Worm (Caenorhabditis elegans) whole organism, young adult: ENCODE results near the gene C09B9.2.
"Not testable (repeated sequence)": the region's sequence is repeated elsewhere in the genome, so short reads cannot be mapped to it uniquely, and the experiment has no call there.

ENCODE experiments used
- B0035.1 ChIP-seq: sonication (generic microtip); optimal IDR thresholded peaks from 2 replicates; lab custom pipeline; 2016; ENCODE audit warnings: missing genetic modification characterization, mild to moderate bottlenecking, missing compliant biosample characterization, missing genotype, missing genetic modification reagents
- C06A6.2 ChIP-seq: fragments of 200-800 bp; sonication (Bioruptor generic); conservative IDR thresholded peaks from 2 replicates; pipeline ENCODE4 v1.3.6; 2022; ENCODE audit warnings: missing genetic modification characterization, missing compliant biosample characterization
- F10E7.11 ChIP-seq: sonication (generic microtip); optimal IDR thresholded peaks from 2 replicates; lab custom pipeline; 2017; ENCODE audit warnings: mild to moderate bottlenecking, missing genetic modification characterization, moderate library complexity, missing compliant biosample characterization
- F22D6.2 ChIP-seq: sonication (generic microtip); optimal IDR thresholded peaks from 2 replicates; lab custom pipeline; 2016; ENCODE audit warnings: mild to moderate bottlenecking, missing genetic modification characterization, missing compliant biosample characterization
- F23B12.7 ChIP-seq: sonication (generic microtip); optimal IDR thresholded peaks from 2 replicates; lab custom pipeline; 2017; ENCODE audit warnings: missing genetic modification characterization, mild to moderate bottlenecking, missing compliant biosample characterization, antibody characterized with exemption, moderate library complexity; ENCODE audit not compliant: insufficient read depth
- F39B2.1 ChIP-seq: fragments of 200-800 bp; sonication (Bioruptor generic); IDR thresholded peaks from 2 replicates; pipeline ENCODE4 v1.3.6; 2022; ENCODE audit warnings: missing genetic modification reagents, missing genetic modification characterization, missing compliant biosample characterization
- F49E8.2 ChIP-seq: sonication (generic microtip); optimal IDR thresholded peaks from 3 replicates; lab custom pipeline; 2017; ENCODE audit warnings: missing genetic modification characterization, mild to moderate bottlenecking, missing compliant biosample characterization, antibody characterized with exemption, moderate library complexity; ENCODE audit not compliant: insufficient read depth
- F57A8.1 ChIP-seq: fragments of 200-800 bp; sonication (Bioruptor generic); optimal IDR thresholded peaks from 2 replicates; lab custom pipeline; 2018; ENCODE audit warnings: mild to moderate bottlenecking, missing genetic modification characterization, moderate library complexity, missing compliant biosample characterization
- Y56A3A.18 ChIP-seq: fragments of 200-800 bp; sonication (Bioruptor generic); IDR thresholded peaks from 2 replicates; pipeline ENCODE4 v1.3.6; 2022; ENCODE audit warnings: missing genetic modification reagents, missing genetic modification characterization, missing compliant biosample characterization
- Y95B8A.8 ChIP-seq: fragments of 200-800 bp; sonication (Bioruptor generic); IDR thresholded peaks from 2 replicates; pipeline ENCODE4 v1.3.6; 2022; ENCODE audit warnings: missing genetic modification reagents, missing genetic modification characterization, missing compliant biosample characterization
- akir-1 ChIP-seq: fragments of 200-800 bp; sonication (Bioruptor generic); optimal IDR thresholded peaks from 2 replicates; lab custom pipeline; 2018; ENCODE audit warnings: mild to moderate bottlenecking, missing genetic modification characterization, moderate library complexity, missing compliant biosample characterization
- ama-1 ChIP-seq, 3 experiments: fragments of 150-350 bp in 1 of 3; sonication (generic microtip) in 2 of 3; optimal IDR thresholded peaks; 2 replicates each; lab custom pipeline; 2014 to 2018; ENCODE audit warnings: missing biosample characterization in 2 of 3, missing genetic modification characterization in 2 of 3, missing genetic modification reagents in 2 of 3
- aptf-2 ChIP-seq: fragments of 200-800 bp; sonication (Bioruptor generic); conservative IDR thresholded peaks from 2 replicates; pipeline ENCODE4 v1.3.6; 2022; ENCODE audit warnings: missing genetic modification reagents, missing genetic modification characterization, missing compliant biosample characterization
- attf-5 ChIP-seq: fragments of 200-800 bp; sonication (Bioruptor generic); optimal IDR thresholded peaks from 2 replicates; lab custom pipeline; 2018; ENCODE audit warnings: mild to moderate bottlenecking, missing genetic modification characterization, missing compliant biosample characterization
- attf-6 ChIP-seq: fragments of 200-800 bp; sonication (Bioruptor generic); IDR thresholded peaks from 2 replicates; pipeline ENCODE4 v1.3.6; 2022; ENCODE audit warnings: missing genetic modification reagents, missing genetic modification characterization, missing compliant biosample characterization
- hmg-20 ChIP-seq: fragments of 200-800 bp; sonication (Bioruptor generic); IDR thresholded peaks from 2 replicates; pipeline ENCODE4 v1.3.6; 2022; ENCODE audit warnings: missing genetic modification reagents, missing genetic modification characterization, missing compliant biosample characterization
- lag-1 ChIP-seq: fragments of 200-800 bp; sonication (Bioruptor generic); IDR thresholded peaks from 2 replicates; pipeline ENCODE4 v1.3.6; 2022; ENCODE audit warnings: missing genetic modification reagents, missing genetic modification characterization, missing compliant biosample characterization
- let-607 ChIP-seq, 2 experiments: fragments of 200-800 bp in 1 of 2; sonication (Bioruptor generic) in 1 of 2; sonication (generic microtip) in 1 of 2; optimal IDR thresholded peaks; 2 replicates each; lab custom pipeline; 2016 to 2018; ENCODE audit warnings: mild to moderate bottlenecking in 2 of 2, missing compliant biosample characterization in 2 of 2, missing genetic modification characterization in 2 of 2, moderate library complexity in 2 of 2, missing genotype in 1 of 2
- lin-26 ChIP-seq: fragments of 200-800 bp; sonication (Bioruptor generic); IDR thresholded peaks from 2 replicates; pipeline ENCODE4 v1.3.6; 2022; ENCODE audit warnings: missing genetic modification reagents, missing genetic modification characterization, missing compliant biosample characterization
- lin-54 ChIP-seq: fragments of 200-800 bp; sonication (Bioruptor generic); optimal IDR thresholded peaks from 2 replicates; lab custom pipeline; 2018; ENCODE audit warnings: mild to moderate bottlenecking, missing genetic modification characterization, missing compliant biosample characterization
- madf-6 ChIP-seq: fragments of 200-800 bp; sonication (Bioruptor generic); IDR thresholded peaks from 2 replicates; pipeline ENCODE4 v1.3.6; 2022; ENCODE audit warnings: missing genetic modification reagents, missing genetic modification characterization, missing compliant biosample characterization
- nhr-120 ChIP-seq: fragments of 200-800 bp; sonication (Bioruptor generic); IDR thresholded peaks from 2 replicates; pipeline ENCODE4 v1.3.6; 2022; ENCODE audit warnings: missing genetic modification characterization, missing compliant biosample characterization
- pbrm-1 ChIP-seq: fragments of 200-800 bp; sonication (Bioruptor generic); IDR thresholded peaks from 2 replicates; pipeline ENCODE4 v1.3.6; 2022; ENCODE audit warnings: missing genetic modification reagents, missing genetic modification characterization, missing compliant biosample characterization
- rcor-1 ChIP-seq: fragments of 200-800 bp; sonication (Bioruptor generic); IDR thresholded peaks from 2 replicates; pipeline ENCODE4 v1.3.6; 2022; ENCODE audit warnings: missing genetic modification reagents, missing genetic modification characterization, missing compliant biosample characterization
- rec-8 ChIP-seq, 2 experiments: sonication (generic microtip); optimal IDR thresholded peaks; 2 replicates each; lab custom pipeline; 2016; ENCODE audit warnings: mild to moderate bottlenecking in 2 of 2, missing genetic modification characterization in 2 of 2, missing genetic modification reagents in 2 of 2, missing genotype in 2 of 2, missing biosample characterization in 1 of 2, missing compliant biosample characterization in 1 of 2, moderate library complexity in 1 of 2
- rpc-1 ChIP-seq, 2 experiments: fragments of 150-350 bp in 1 of 2; sonication (generic microtip) in 1 of 2; optimal IDR thresholded peaks; 2 replicates each; lab custom pipeline; 2014 to 2018; ENCODE audit warnings: missing biosample characterization in 1 of 2, missing genetic modification characterization in 1 of 2, missing genetic modification reagents in 1 of 2, missing genotype in 1 of 2
- snpc-1.3 ChIP-seq: sonication (generic microtip); optimal IDR thresholded peaks from 2 replicates; lab custom pipeline; 2017; ENCODE audit warnings: missing genetic modification characterization, mild to moderate bottlenecking, missing compliant biosample characterization, antibody characterized with exemption, moderate library complexity, missing genotype, missing genetic modification reagents; ENCODE audit not compliant: insufficient read depth
- somi-1 ChIP-seq: fragments of 200-800 bp; sonication (Bioruptor generic); optimal IDR thresholded peaks from 2 replicates; lab custom pipeline; 2018; ENCODE audit warnings: mild to moderate bottlenecking, missing genetic modification characterization, missing compliant biosample characterization
- sptf-2 ChIP-seq: fragments of 200-800 bp; sonication (Bioruptor generic); optimal IDR thresholded peaks from 2 replicates; lab custom pipeline; 2018; ENCODE audit warnings: mild to moderate bottlenecking, missing genetic modification characterization, missing compliant biosample characterization
- unc-130 ChIP-seq: sonication (generic microtip); optimal IDR thresholded peaks from 2 replicates; lab custom pipeline; 2016; ENCODE audit warnings: missing genetic modification reagents, missing genetic modification characterization, missing compliant biosample characterization
- unc-62 ChIP-seq: fragments of 150-350 bp; optimal IDR thresholded peaks from 2 replicates; lab custom pipeline; 2014; ENCODE audit warnings: missing biosample characterization, missing genetic modification reagents, missing genetic modification characterization
- ztf-18 ChIP-seq: sonication (generic microtip); optimal IDR thresholded peaks from 2 replicates; lab custom pipeline; 2016; ENCODE audit warnings: missing genotype, mild to moderate bottlenecking, missing genetic modification characterization, missing compliant biosample characterization
- ztf-26 ChIP-seq: sonication (generic microtip); optimal IDR thresholded peaks from 2 replicates; lab custom pipeline; 2017; ENCODE audit warnings: missing genetic modification characterization, missing compliant biosample characterization
- ztf-3 ChIP-seq: fragments of 200-800 bp; sonication (Bioruptor generic); optimal IDR thresholded peaks from 2 replicates; lab custom pipeline; 2018; ENCODE audit warnings: mild to moderate bottlenecking, missing genetic modification characterization, missing compliant biosample characterization

The C09B9.2 gene

ce11 chrIV:5063297-5063696 lies 34.2 kb downstream of the C09B9.2 start (continued):
- TF ChIP-seq Y56A3A.18 (GFP tag; lab: Robert Waterston, UW) (0 out of 2 replicates have a peak, but pooled peaks have one; percentile 60), rec-8 (tag; optimal IDR thresholded peaks at IDR 0.05; lab: Kevin White, UChicago) (no peak), somi-1 (GFP tag; lab: Kevin White, UChicago) (no peak), pbrm-1 (GFP tag; lab: Robert Waterston, UW) (peak; percentile 65; the same call in 1 of the 2 replicates), F49E8.2 (tag; lab: Kevin White, UChicago) (peak; percentile 4), akir-1 (GFP tag; lab: Kevin White, UChicago) (no peak), lin-26 (GFP tag; lab: Robert Waterston, UW) (no peak; the same call in 1 of the 2 replicates), nhr-120 (no peak), F23B12.7 (tag; lab: Kevin White, UChicago) (peak; percentile 34), rpc-1 (optimal IDR thresholded peaks at IDR 0.05; lab: Kevin White, UChicago) (no peak), rpc-1 (tag; optimal IDR thresholded peaks at IDR 0.05; lab: Kevin White, UChicago) (no peak), aptf-2 (GFP tag; lab: Robert Waterston, UW) (no peak), unc-130 (GFP tag; lab: Kevin White, UChicago) (no peak), attf-5 (no peak), F10E7.11 (tag; lab: Kevin White, UChicago) (no peak), ztf-3 (GFP tag; lab: Kevin White, UChicago) (no peak), madf-6 (peak; percentile 63), ztf-18 (no peak), sptf-2 (GFP tag; lab: Kevin White, UChicago) (no peak), unc-62 (GFP tag; lab: Kevin White, UChicago) (no peak), let-607 (tag; optimal IDR thresholded peaks at IDR 0.05; lab: Kevin White, UChicago) (no peak), attf-6 (GFP tag; lab: Robert Waterston, UW) (peak; percentile 95), Y95B8A.8 (GFP tag; lab: Robert Waterston, UW) (no peak), F57A8.1 (GFP tag; lab: Kevin White, UChicago) (no peak), C06A6.2 (GFP tag; lab: Robert Waterston, UW) (no peak), lin-54 (peak; percentile 24), snpc-1.3 (tag; lab: Kevin White, UChicago) (peak; percentile 83), B0035.1 (no peak), F39B2.1 (GFP tag; lab: Robert Waterston, UW) (peak; percentile 47; the same call in 1 of the 2 replicates), ama-1 (optimal IDR thresholded peaks at IDR 0.05; lab: Kevin White, UChicago) (peak; percentile 72), ama-1 (GFP tag; optimal IDR thresholded peaks at IDR 0.05; lab: Kevin White, UChicago) (no peak), lag-1 (GFP tag; lab: Robert Waterston, UW) (no peak)

ce11 chrIV:5064961-5065360 lies 35.9 kb downstream of the C09B9.2 start, which contains the start of gene msp-53:
Gene msp-53, minus strand, starts transcription at chrIV:5065061.
- TF ChIP-seq F22D6.2; Y95B8A.8 (GFP tag; lab: Robert Waterston, UW); unc-130 (GFP tag; lab: Kevin White, UChicago): not testable (repeated sequence)

- not testable (repeated sequence) for TF ChIP-seq hmg-20; rcor-1 (GFP tag; lab: Robert Waterston, UW); ztf-26 (tag; lab: Kevin White, UChicago)
Observed at ce11 chrIV:5066887-5067286, 37.8 kb downstream of the C09B9.2 start, which contains the start of gene ttbk-2.2. Gene ttbk-2.2, minus strand, starts transcription at chrIV:5066987.
